Worm (Caenorhabditis elegans) whole organism, young adult: ENCODE measurements around the gene R08C7.1.
A peak's percentile ranks its signal among the peaks of the same experiment; 100 is the strongest.

Source experiments
- F23B12.7 ChIP-seq: sonication (generic microtip); optimal IDR thresholded peaks from 2 replicates; lab custom pipeline; 2017; ENCODE audit warnings: missing genetic modification characterization, mild to moderate bottlenecking, missing compliant biosample characterization, antibody characterized with exemption, moderate library complexity; ENCODE audit not compliant: insufficient read depth
- Y53F4B.3 ChIP-seq: fragments of 200-800 bp; sonication (Bioruptor generic); IDR thresholded peaks from 2 replicates; pipeline ENCODE4 v1.3.6; 2022; ENCODE audit warnings: missing genetic modification reagents, missing genetic modification characterization, missing compliant biosample characterization
- ZK185.1 ChIP-seq: sonication (generic microtip); optimal IDR thresholded peaks from 2 replicates; lab custom pipeline; 2016; ENCODE audit warnings: mild to moderate bottlenecking, missing genetic modification characterization, missing compliant biosample characterization; ENCODE audit not compliant: poor library complexity, severe bottlenecking
- cebp-2 ChIP-seq: fragments of 200-800 bp; sonication (Bioruptor generic); IDR thresholded peaks from 2 replicates; pipeline ENCODE4 v1.3.6; 2022; ENCODE audit warnings: missing genetic modification characterization, missing compliant biosample characterization
- hrde-1 ChIP-seq: sonication (generic microtip); optimal IDR thresholded peaks from 2 replicates; lab custom pipeline; 2016; ENCODE audit warnings: missing genetic modification characterization, mild to moderate bottlenecking, missing compliant biosample characterization, moderate library complexity, missing genotype, missing genetic modification reagents, borderline replicate concordance
- lir-1 ChIP-seq: fragments of 200-800 bp; sonication (Bioruptor generic); conservative IDR thresholded peaks from 2 replicates; pipeline ENCODE4 v1.3.6; 2022; ENCODE audit warnings: missing genetic modification reagents, missing genetic modification characterization, missing compliant biosample characterization
- lsl-1 ChIP-seq: fragments of 200-800 bp; sonication (Bioruptor generic); optimal IDR thresholded peaks from 2 replicates; lab custom pipeline; 2018; ENCODE audit warnings: mild to moderate bottlenecking, missing genetic modification characterization, moderate library complexity, missing compliant biosample characterization
- nfya-2 ChIP-seq: fragments of 200-800 bp; sonication (Bioruptor generic); IDR thresholded peaks from 2 replicates; pipeline ENCODE4 v1.3.6; 2022; ENCODE audit warnings: missing genetic modification reagents, missing genetic modification characterization, missing compliant biosample characterization
- xnd-1 ChIP-seq: sonication (generic microtip); optimal IDR thresholded peaks from 2 replicates; lab custom pipeline; 2016; ENCODE audit warnings: missing genotype, missing genetic modification reagents, missing genetic modification characterization, missing compliant biosample characterization

ce11 chrIV:4445711-4446290, 5.9 kb upstream of the R08C7.1 start, which contains the start of the genes wapl-1 and htz-1:
- no peak for TF ChIP-seq nfya-2 (GFP tag; lab: Robert Waterston, UW)
- peak; percentile 88 for TF ChIP-seq ZK185.1
- peak; percentile 96 for TF ChIP-seq lsl-1 (GFP tag; lab: Kevin White, UChicago)
- peak; percentile 73 for TF ChIP-seq xnd-1
- no peak for TF ChIP-seq Y53F4B.3
- peak; percentile 58 for TF ChIP-seq F23B12.7 (tag; lab: Kevin White, UChicago)
- peak; percentile 90 for TF ChIP-seq lir-1 (GFP tag; lab: Robert Waterston, UW)
- no peak for TF ChIP-seq hrde-1 (tag; lab: Kevin White, UChicago)
- TF ChIP-seq cebp-2 (GFP tag; lab: Robert Waterston, UW), result peak; percentile 72; the same call in 1 of the 2 replicates
